Worm (Caenorhabditis elegans) whole organism, early embryonic: Measurements from ENCODE around the gene M04B2.7.

Source experiments
- F13C5.2 ChIP-seq: sonication (generic microtip); optimal IDR thresholded peaks from 2 replicates; lab custom pipeline; 2017; ENCODE audit warnings: mild to moderate bottlenecking, missing genetic modification characterization, inconsistent platforms, missing compliant biosample characterization
- hmbx-1 ChIP-seq: sonication (generic microtip); optimal IDR thresholded peaks from 2 replicates; lab custom pipeline; 2016; ENCODE audit warnings: mild to moderate bottlenecking, missing genetic modification characterization, missing compliant biosample characterization
- sea-1 ChIP-seq: fragments of 200-800 bp; sonication (Bioruptor generic); conservative IDR thresholded peaks from 2 replicates; pipeline ENCODE4 v1.3.6; 2022; ENCODE audit warnings: missing genetic modification characterization, missing compliant biosample characterization

- TF ChIP-seq F13C5.2 (no peak), hmbx-1 (tag; lab: Kevin White, UChicago) (no peak), sea-1 (no peak)
Measured at ce11 chrIV:11487889-11488556, 60.5 kb downstream of the M04B2.7 start.
